In genomic region chr2L:21038723-21039122, dm6 we compare ENCODE assay signal across 5 fruit fly cellular contexts.
A peak's percentile ranks its signal among the peaks of the same experiment; 100 is the strongest.
TF ChIP-seq lines count a peak whose summit lies in the region.

No protein-coding gene starts in this region.

- no peak for TF ChIP-seq CTCF in whole organism, embryonic (GFP tag; optimal IDR thresholded peaks at IDR 0.05; lab: Kevin White, UChicago)

TF ChIP-seq in whole organism, adult, 20 proteins besides CTCF, POLR2A, EP300 and RAD21:
- TF ChIP-seq CG7101 (tag; optimal IDR thresholded peaks at IDR 0.05; lab: Kevin White, UChicago), result no peak
- TF ChIP-seq ovo (GFP tag; optimal IDR thresholded peaks at IDR 0.05; lab: Kevin White, UChicago), result no peak
- peak; percentile 38 for TF ChIP-seq bab1 (GFP tag; optimal IDR thresholded peaks at IDR 0.05; lab: Kevin White, UChicago)

TF ChIP-seq in whole organism, embryonic, 481 proteins besides CTCF, POLR2A, EP300 and RAD21 (continues in another document):
- TF ChIP-seq CG1603 (tag; optimal IDR thresholded peaks at IDR 0.05; lab: Kevin White, UChicago), result peak; percentile 59
- TF ChIP-seq slp2 (GFP tag; optimal IDR thresholded peaks at IDR 0.05; lab: Kevin White, UChicago), result peak; percentile 32
- TF ChIP-seq cwo (GFP tag; optimal IDR thresholded peaks at IDR 0.05; lab: Kevin White, UChicago), result peak; percentile 44
- TF ChIP-seq rib (GFP tag; IDR thresholded peaks at IDR 0.05; lab: Robert Waterston, UW), result no peak
- peak; percentile 62 for TF ChIP-seq CG31441 (GFP tag; IDR thresholded peaks at IDR 0.05; lab: Robert Waterston, UW)
- peak; percentile 68 for TF ChIP-seq slou (GFP tag; optimal IDR thresholded peaks at IDR 0.05; lab: Kevin White, UChicago)
- TF ChIP-seq CG6272 (GFP tag; IDR thresholded peaks at IDR 0.05; lab: Robert Waterston, UW), result no peak
- peak; percentile 56 for TF ChIP-seq CG6813 (GFP tag; optimal IDR thresholded peaks at IDR 0.05; lab: Kevin White, UChicago)
- no peak for TF ChIP-seq CG13287 (GFP tag; IDR thresholded peaks at IDR 0.05; lab: Robert Waterston, UW; ENCODE audit: partially characterized antibody)
- peak in 1 of 2 experiments; percentile 69 for TF ChIP-seq Hr51 (GFP tag; optimal IDR thresholded peaks at IDR 0.05; lab: Kevin White, UChicago)
- TF ChIP-seq gsb (GFP tag; IDR thresholded peaks at IDR 0.05; lab: Robert Waterston, UW), result peak; percentile 42
- peak; percentile 9 for TF ChIP-seq schlank (tag; optimal IDR thresholded peaks at IDR 0.05; lab: Kevin White, UChicago)
- TF ChIP-seq CG13123 (GFP tag; optimal IDR thresholded peaks at IDR 0.05; lab: Kevin White, UChicago), result peak; percentile 21
- TF ChIP-seq wdn (GFP tag; IDR thresholded peaks at IDR 0.05; lab: Robert Waterston, UW), result no peak
- no peak for TF ChIP-seq ftz-f1 (GFP tag; optimal IDR thresholded peaks at IDR 0.05; lab: Kevin White, UChicago)
- no peak for TF ChIP-seq h (optimal IDR thresholded peaks at IDR 0.05; lab: Kevin White, UChicago)
- TF ChIP-seq scrt (GFP tag; optimal IDR thresholded peaks at IDR 0.05; lab: Kevin White, UChicago), result peak; percentile 33
- TF ChIP-seq Rx (GFP tag; IDR thresholded peaks at IDR 0.05; lab: Robert Waterston, UW), result peak; percentile 36; the same call in 1 of the 2 replicates
- peak; percentile 58 for TF ChIP-seq jumu (GFP tag; optimal IDR thresholded peaks at IDR 0.05; lab: Kevin White, UChicago)
- no peak for TF ChIP-seq cato (GFP tag; optimal IDR thresholded peaks at IDR 0.05; lab: Kevin White, UChicago; ENCODE audit: borderline replicate concordance)
- no peak for TF ChIP-seq sug (tag; optimal IDR thresholded peaks at IDR 0.05; lab: Kevin White, UChicago)
- no peak for TF ChIP-seq CG8478 (optimal IDR thresholded peaks at IDR 0.05; lab: Kevin White, UChicago)

TF ChIP-seq in whole organism, prepupa, 60 proteins besides CTCF, POLR2A, EP300 and RAD21 (continues in another document):
- peak; percentile 25 for TF ChIP-seq Hr4 (GFP tag; optimal IDR thresholded peaks at IDR 0.05; lab: Kevin White, UChicago)
- no peak for TF ChIP-seq Eip93F (GFP tag; optimal IDR thresholded peaks at IDR 0.05; lab: Kevin White, UChicago)
- TF ChIP-seq Gug (GFP tag; IDR thresholded peaks at IDR 0.05; lab: Robert Waterston, UW), result 0 out of 2 replicates have a peak, but pooled peaks have one; percentile 14
- TF ChIP-seq ss (GFP tag; optimal IDR thresholded peaks at IDR 0.05; lab: Kevin White, UChicago), result no peak
- TF ChIP-seq fkh (GFP tag; optimal IDR thresholded peaks at IDR 0.05; lab: Kevin White, UChicago), result peak; percentile 56
- TF ChIP-seq CG11294 (GFP tag; IDR thresholded peaks at IDR 0.05; lab: Robert Waterston, UW), result no peak
- TF ChIP-seq Met (GFP tag; optimal IDR thresholded peaks at IDR 0.05; lab: Kevin White, UChicago), result peak; percentile 24
- TF ChIP-seq CG7368 (GFP tag; optimal IDR thresholded peaks at IDR 0.05; lab: Kevin White, UChicago), result no peak
- peak; percentile 12 for TF ChIP-seq Hr39 (GFP tag; optimal IDR thresholded peaks at IDR 0.05; lab: Kevin White, UChicago)
- no peak for TF ChIP-seq CG3032 (tag; optimal IDR thresholded peaks at IDR 0.05; lab: Kevin White, UChicago)
- TF ChIP-seq Sox15 (GFP tag; optimal IDR thresholded peaks at IDR 0.05; lab: Kevin White, UChicago), result no peak
- no peak for TF ChIP-seq CG6854 (GFP tag; optimal IDR thresholded peaks at IDR 0.05; lab: Kevin White, UChicago)
- no peak for TF ChIP-seq CG11762 (GFP tag; optimal IDR thresholded peaks at IDR 0.05; lab: Kevin White, UChicago; ENCODE audit: insufficient read depth)
- TF ChIP-seq Hr38 (GFP tag; optimal IDR thresholded peaks at IDR 0.05; lab: Kevin White, UChicago), result no peak
- peak; percentile 19 for TF ChIP-seq pdm3 (GFP tag; optimal IDR thresholded peaks at IDR 0.05; lab: Kevin White, UChicago)
- peak; percentile 20 for TF ChIP-seq net (GFP tag; optimal IDR thresholded peaks at IDR 0.05; lab: Kevin White, UChicago)
- peak; percentile 17 for TF ChIP-seq cyc (GFP tag; optimal IDR thresholded peaks at IDR 0.05; lab: Kevin White, UChicago)
- TF ChIP-seq esn (GFP tag; optimal IDR thresholded peaks at IDR 0.05; lab: Kevin White, UChicago), result peak; percentile 37
- TF ChIP-seq dsx (GFP tag; optimal IDR thresholded peaks at IDR 0.05; lab: Kevin White, UChicago; ENCODE audit: poor library complexity, severe bottlenecking), result no peak
- TF ChIP-seq Ets21C (GFP tag; optimal IDR thresholded peaks at IDR 0.05; lab: Kevin White, UChicago), result no peak
- peak; percentile 28 for TF ChIP-seq CG3919 (GFP tag; optimal IDR thresholded peaks at IDR 0.05; lab: Kevin White, UChicago)
- no peak for TF ChIP-seq fd85E (GFP tag; optimal IDR thresholded peaks at IDR 0.05; lab: Kevin White, UChicago)
- no peak for TF ChIP-seq Blimp-1 (GFP tag; optimal IDR thresholded peaks at IDR 0.05; lab: Kevin White, UChicago)

TF ChIP-seq in whole organism, pupa, 21 proteins besides CTCF, POLR2A, EP300 and RAD21:
- no peak for TF ChIP-seq Ets98B (GFP tag; IDR thresholded peaks at IDR 0.05; lab: Robert Waterston, UW)
- TF ChIP-seq CG13204 (GFP tag; optimal IDR thresholded peaks at IDR 0.05; lab: Kevin White, UChicago), result no peak
- TF ChIP-seq CG10348 (GFP tag; IDR thresholded peaks at IDR 0.05; lab: Robert Waterston, UW), result no peak
- no peak for TF ChIP-seq CG34367 (tag; optimal IDR thresholded peaks at IDR 0.05; lab: Kevin White, UChicago)
- no peak for TF ChIP-seq D1 (tag; optimal IDR thresholded peaks at IDR 0.05; lab: Kevin White, UChicago)
- TF ChIP-seq CG17806 (tag; optimal IDR thresholded peaks at IDR 0.05; lab: Kevin White, UChicago), result peak; percentile 32
- no peak for TF ChIP-seq Pif1B (GFP tag; optimal IDR thresholded peaks at IDR 0.05; lab: Kevin White, UChicago)
- no peak for TF ChIP-seq Snoo (tag; optimal IDR thresholded peaks at IDR 0.05; lab: Kevin White, UChicago)
- TF ChIP-seq CG8301 (tag; optimal IDR thresholded peaks at IDR 0.05; lab: Kevin White, UChicago), result peak; percentile 18
- TF ChIP-seq CG9948 (tag; optimal IDR thresholded peaks at IDR 0.05; lab: Kevin White, UChicago), result peak; percentile 19
- no peak for TF ChIP-seq fd96Ca (GFP tag; IDR thresholded peaks at IDR 0.05; lab: Robert Waterston, UW)
- peak; percentile 3 for TF ChIP-seq CG8159 (tag; optimal IDR thresholded peaks at IDR 0.05; lab: Kevin White, UChicago)
- no peak for TF ChIP-seq EcR (GFP tag; optimal IDR thresholded peaks at IDR 0.05; lab: Kevin White, UChicago)
- TF ChIP-seq CG15710 (tag; optimal IDR thresholded peaks at IDR 0.05; lab: Kevin White, UChicago), result no peak
- peak; percentile 33 for TF ChIP-seq CG14655 (GFP tag; optimal IDR thresholded peaks at IDR 0.05; lab: Kevin White, UChicago)
- no peak for TF ChIP-seq gl (tag; optimal IDR thresholded peaks at IDR 0.05; lab: Kevin White, UChicago)
- no peak for TF ChIP-seq CG12605 (GFP tag; IDR thresholded peaks at IDR 0.05; lab: Robert Waterston, UW)
- TF ChIP-seq rn (GFP tag; IDR thresholded peaks at IDR 0.05; lab: Robert Waterston, UW), result no peak
- TF ChIP-seq Pif1A (GFP tag; optimal IDR thresholded peaks at IDR 0.05; lab: Kevin White, UChicago), result no peak
- no peak for TF ChIP-seq CG32121 (GFP tag; IDR thresholded peaks at IDR 0.05; lab: Robert Waterston, UW)
- no peak for TF ChIP-seq CG4496 (GFP tag; IDR thresholded peaks at IDR 0.05; lab: Robert Waterston, UW)

TF ChIP-seq in whole organism, wandering third instar larva, 38 proteins besides CTCF, POLR2A, EP300 and RAD21:
- TF ChIP-seq h (GFP tag; optimal IDR thresholded peaks at IDR 0.05; lab: Kevin White, UChicago), result peak; percentile 14
- no peak for TF ChIP-seq br (GFP tag; optimal IDR thresholded peaks at IDR 0.05; lab: Kevin White, UChicago)
- no peak for TF ChIP-seq HLH106 (tag; optimal IDR thresholded peaks at IDR 0.05; lab: Kevin White, UChicago)
- no peak for TF ChIP-seq Hnf4 (GFP tag; optimal IDR thresholded peaks at IDR 0.05; lab: Kevin White, UChicago)
- TF ChIP-seq pan (optimal IDR thresholded peaks at IDR 0.05; lab: Kevin White, UChicago), result no peak
- no peak for TF ChIP-seq Myc (optimal IDR thresholded peaks at IDR 0.05; lab: Kevin White, UChicago)
- no peak for TF ChIP-seq tai (GFP tag; optimal IDR thresholded peaks at IDR 0.05; lab: Kevin White, UChicago)
- no peak for TF ChIP-seq Mio (GFP tag; optimal IDR thresholded peaks at IDR 0.05; lab: Kevin White, UChicago)
- peak; percentile 5 for TF ChIP-seq fru (GFP tag; optimal IDR thresholded peaks at IDR 0.05; lab: Kevin White, UChicago)
- no peak for TF ChIP-seq Dif (GFP tag; optimal IDR thresholded peaks at IDR 0.05; lab: Kevin White, UChicago; ENCODE audit: partially characterized antibody)
- TF ChIP-seq sv (GFP tag; optimal IDR thresholded peaks at IDR 0.05; lab: Kevin White, UChicago), result peak; percentile 33
- TF ChIP-seq foxo (GFP tag; optimal IDR thresholded peaks at IDR 0.05; lab: Kevin White, UChicago), result peak in 1 of 2 experiments; percentile 30
- TF ChIP-seq sage (GFP tag; optimal IDR thresholded peaks at IDR 0.05; lab: Kevin White, UChicago), result no peak
- peak; percentile 6 for TF ChIP-seq ey (GFP tag; optimal IDR thresholded peaks at IDR 0.05; lab: Kevin White, UChicago)
- no peak for TF ChIP-seq GATAd (GFP tag; optimal IDR thresholded peaks at IDR 0.05; lab: Kevin White, UChicago)
- no peak for TF ChIP-seq usp (GFP tag; optimal IDR thresholded peaks at IDR 0.05; lab: Kevin White, UChicago)
- TF ChIP-seq N (GFP tag; optimal IDR thresholded peaks at IDR 0.05; lab: Kevin White, UChicago), result no peak
- TF ChIP-seq Abd-B (GFP tag; optimal IDR thresholded peaks at IDR 0.05; lab: Kevin White, UChicago), result no peak
- TF ChIP-seq Sp1 (GFP tag; optimal IDR thresholded peaks at IDR 0.05; lab: Kevin White, UChicago), result no peak
- TF ChIP-seq Rel (GFP tag; optimal IDR thresholded peaks at IDR 0.05; lab: Kevin White, UChicago), result no peak
- no peak for TF ChIP-seq Rel (tag; optimal IDR thresholded peaks at IDR 0.05; lab: Kevin White, UChicago)
- TF ChIP-seq rgr (GFP tag; optimal IDR thresholded peaks at IDR 0.05; lab: Kevin White, UChicago), result peak; percentile 29
